Fruit fly (Drosophila melanogaster) whole organism, embryonic: Measurements from ENCODE around the gene scrt.
A peak's percentile ranks its signal among the peaks of the same experiment; 100 is the strongest.

Experiments used
- Abd-B ChIP-seq: fragments of 200-800 bp; sonication (Bioruptor generic); optimal IDR thresholded peaks from 2 replicates; lab custom pipeline; 2018; ENCODE audit warnings: missing biosample characterization, mild to moderate bottlenecking, missing genetic modification characterization, moderate library complexity
- Bteb2 ChIP-seq: fragments of 200-800 bp; sonication (Bioruptor generic); optimal IDR thresholded peaks from 2 replicates; lab custom pipeline; 2016; ENCODE audit warnings: missing biosample characterization, missing genetic modification characterization
- CG11085 ChIP-seq: fragments of 200-800 bp; sonication (Bioruptor generic); IDR thresholded peaks from 2 replicates; pipeline ENCODE4 v1.3.6; 2022; ENCODE audit warnings: missing biosample characterization, missing genetic modification characterization
- CG11695 ChIP-seq: fragments of 200-800 bp; sonication (Bioruptor generic); IDR thresholded peaks from 3 replicates; pipeline ENCODE4 v1.3.6; 2022; ENCODE audit warnings: missing biosample characterization, missing genetic modification characterization
- CG11696 ChIP-seq: fragments of 200-800 bp; sonication (Bioruptor generic); IDR thresholded peaks from 2 replicates; pipeline ENCODE4 v1.3.6; 2022; ENCODE audit warnings: missing biosample characterization, missing genetic modification characterization
- CG12236 ChIP-seq: fragments of 200-800 bp; sonication (Bioruptor generic); optimal IDR thresholded peaks from 2 replicates; lab custom pipeline; 2016; ENCODE audit warnings: missing biosample characterization, missing genetic modification characterization
- CG12942 ChIP-seq: fragments of 200-800 bp; sonication (Bioruptor generic); optimal IDR thresholded peaks from 3 replicates; lab custom pipeline; 2016; ENCODE audit warnings: missing biosample characterization, missing genetic modification characterization
- CG13296 ChIP-seq: fragments of 200-800 bp; sonication (Bioruptor generic); optimal IDR thresholded peaks from 3 replicates; lab custom pipeline; 2018; ENCODE audit warnings: missing biosample characterization, mild to moderate bottlenecking, missing genetic modification characterization
- CG13775 ChIP-seq: fragments of 200-800 bp; sonication (Bioruptor generic); optimal IDR thresholded peaks from 3 replicates; lab custom pipeline; 2017; ENCODE audit warnings: missing biosample characterization, mild to moderate bottlenecking, missing genetic modification characterization
- CG30403 ChIP-seq: fragments of 200-800 bp; sonication (Bioruptor generic); optimal IDR thresholded peaks from 3 replicates; lab custom pipeline; 2016; ENCODE audit warnings: missing biosample characterization, missing genetic modification characterization
- CG3995 ChIP-seq: fragments of 200-800 bp; sonication (Bioruptor generic); optimal IDR thresholded peaks from 3 replicates; lab custom pipeline; 2016; ENCODE audit warnings: missing biosample characterization, missing genetic modification characterization
- CG42726 ChIP-seq: fragments of 200-800 bp; sonication (Bioruptor generic); IDR thresholded peaks from 2 replicates; pipeline ENCODE4 v1.3.6; 2022; ENCODE audit warnings: missing biosample characterization, missing genetic modification characterization; ENCODE audit not compliant: partially characterized antibody
- CG4282 ChIP-seq: fragments of 200-800 bp; sonication (Bioruptor generic); optimal IDR thresholded peaks from 2 replicates; lab custom pipeline; 2016; ENCODE audit warnings: missing biosample characterization, missing genetic modification characterization
- CG4730 ChIP-seq: fragments of 200-800 bp; sonication (Bioruptor generic); IDR thresholded peaks from 2 replicates; pipeline ENCODE4 v1.3.6; 2022; ENCODE audit warnings: missing biosample characterization, missing genetic modification characterization
- CG7556 ChIP-seq: fragments of 200-800 bp; sonication (Bioruptor generic); optimal IDR thresholded peaks from 2 replicates; lab custom pipeline; 2017; ENCODE audit warnings: missing biosample characterization, mild to moderate bottlenecking, missing genetic modification characterization
- CG7928 ChIP-seq: fragments of 200-800 bp; sonication (Bioruptor generic); optimal IDR thresholded peaks from 2 replicates; lab custom pipeline; 2017; ENCODE audit warnings: missing biosample characterization, mild to moderate bottlenecking, missing genetic modification characterization
- CoRest ChIP-seq: fragments of 200-800 bp; sonication (Bioruptor generic); optimal IDR thresholded peaks from 3 replicates; lab custom pipeline; 2018; ENCODE audit warnings: missing biosample characterization, mild to moderate bottlenecking, missing genetic modification characterization, moderate library complexity
- D19B ChIP-seq: fragments of 200-800 bp; sonication (Bioruptor generic); optimal IDR thresholded peaks from 2 replicates; lab custom pipeline; 2017; ENCODE audit warnings: missing biosample characterization, mild to moderate bottlenecking, missing genetic modification characterization
- Drgx ChIP-seq: fragments of 200-800 bp; sonication (Bioruptor generic); IDR thresholded peaks from 2 replicates; pipeline ENCODE4 v1.3.6; 2022; ENCODE audit warnings: missing biosample characterization, missing genetic modification characterization
- Jarid2 ChIP-seq: fragments of 200-800 bp; sonication (Bioruptor generic); optimal IDR thresholded peaks from 3 replicates; lab custom pipeline; 2017; ENCODE audit warnings: mild to moderate bottlenecking, missing biosample characterization, missing genetic modification reagents, missing genetic modification characterization
- Lhr ChIP-seq: fragments of 200-800 bp; sonication (Bioruptor generic); optimal IDR thresholded peaks from 3 replicates; lab custom pipeline; 2017; ENCODE audit warnings: mild to moderate bottlenecking, missing biosample characterization, missing genetic modification reagents, missing genetic modification characterization
- NfI ChIP-seq: fragments of 200-800 bp; sonication (Bioruptor generic); optimal IDR thresholded peaks from 3 replicates; lab custom pipeline; 2018; ENCODE audit warnings: missing biosample characterization, mild to moderate bottlenecking, missing genetic modification characterization, moderate library complexity
- ab ChIP-seq: fragments of 200-800 bp; sonication (Bioruptor generic); optimal IDR thresholded peaks from 2 replicates; lab custom pipeline; 2016; ENCODE audit warnings: missing biosample characterization, missing genetic modification characterization
- ara ChIP-seq: fragments of 200-800 bp; sonication (Bioruptor generic); IDR thresholded peaks from 2 replicates; pipeline ENCODE4 v1.3.6; 2022; ENCODE audit warnings: missing biosample characterization, missing genetic modification characterization
- disco-r ChIP-seq: fragments of 200-800 bp; sonication (Bioruptor generic); optimal IDR thresholded peaks from 2 replicates; lab custom pipeline; 2016; ENCODE audit warnings: missing biosample characterization, missing genetic modification characterization
- dmrt99B ChIP-seq: fragments of 200-800 bp; sonication (Bioruptor generic); optimal IDR thresholded peaks from 2 replicates; lab custom pipeline; 2018; ENCODE audit warnings: missing biosample characterization, mild to moderate bottlenecking, missing genetic modification characterization, moderate library complexity
- esg ChIP-seq: fragments of 200-800 bp; sonication (Bioruptor generic); conservative IDR thresholded peaks from 2 replicates; pipeline ENCODE4 v1.3.6; 2022; ENCODE audit warnings: missing biosample characterization, missing genetic modification characterization
- eve ChIP-seq, 2 experiments: fragments of >200 bp; optimal IDR thresholded peaks; 2 replicates each; lab custom pipeline; 2017; ENCODE audit warnings: missing biosample characterization in 2 of 2, missing genetic modification characterization in 2 of 2
- ewg ChIP-seq: fragments of 200-800 bp; sonication (Bioruptor generic); optimal IDR thresholded peaks from 3 replicates; lab custom pipeline; 2017; ENCODE audit warnings: mild to moderate bottlenecking, missing biosample characterization, missing genetic modification reagents, missing genetic modification characterization
- fu2 ChIP-seq: fragments of 200-800 bp; sonication (Bioruptor generic); optimal IDR thresholded peaks from 2 replicates; lab custom pipeline; 2016; ENCODE audit warnings: missing biosample characterization, missing genetic modification characterization
- gsb-n ChIP-seq: fragments of 200-800 bp; sonication (Bioruptor generic); optimal IDR thresholded peaks from 3 replicates; lab custom pipeline; 2018; ENCODE audit warnings: missing biosample characterization, mild to moderate bottlenecking, missing genetic modification characterization
- her ChIP-seq: fragments of 200-800 bp; sonication (Bioruptor generic); optimal IDR thresholded peaks from 2 replicates; lab custom pipeline; 2016; ENCODE audit warnings: missing biosample characterization, missing genetic modification characterization
- hkb ChIP-seq, 2 experiments: fragments of 200-800 bp in 1 of 2; fragments of >200 bp in 1 of 2; sonication (Bioruptor generic) in 1 of 2; IDR thresholded peaks in 1 of 2; optimal IDR thresholded peaks in 1 of 2; 2 replicates each; pipeline versions ENCODE4 v1.3.6 to Lab custom; 2017 to 2022; ENCODE audit warnings: missing biosample characterization in 1 of 2, missing genetic modification characterization in 1 of 2
- inv ChIP-seq: fragments of 200-800 bp; sonication (Bioruptor generic); IDR thresholded peaks from 2 replicates; pipeline ENCODE4 v1.3.6; 2022; ENCODE audit warnings: missing biosample characterization, missing genetic modification characterization; ENCODE audit not compliant: partially characterized antibody
- kah ChIP-seq: fragments of 200-800 bp; sonication (Bioruptor generic); optimal IDR thresholded peaks from 2 replicates; lab custom pipeline; 2018; ENCODE audit warnings: missing biosample characterization, mild to moderate bottlenecking, missing genetic modification characterization
- knrl ChIP-seq: fragments of 200-800 bp; sonication (Bioruptor generic); IDR thresholded peaks from 3 replicates; pipeline ENCODE4 v1.3.6; 2022; ENCODE audit warnings: missing biosample characterization, missing genetic modification characterization; ENCODE audit not compliant: partially characterized antibody
- lbe ChIP-seq: fragments of 200-800 bp; sonication (Bioruptor generic); optimal IDR thresholded peaks from 2 replicates; lab custom pipeline; 2016; ENCODE audit warnings: missing biosample characterization, mild to moderate bottlenecking, missing genetic modification characterization
- luna ChIP-seq: fragments of 200-800 bp; sonication (Bioruptor generic); optimal IDR thresholded peaks from 2 replicates; lab custom pipeline; 2016; ENCODE audit warnings: missing biosample characterization, missing genetic modification characterization
- pan ChIP-seq, 4 experiments: fragments of >200 bp in 3 of 4; fragments of 200-800 bp in 1 of 4; sonication (Bioruptor generic) in 1 of 4; optimal IDR thresholded peaks in 3 of 4; IDR thresholded peaks in 1 of 4; 2 replicates each; pipeline versions ENCODE4 v1.3.6 to Lab custom; 2017 to 2022; ENCODE audit warnings: missing biosample characterization in 2 of 4, missing genetic modification characterization in 2 of 4, mixed read lengths in 1 of 4
- pho ChIP-seq: fragments of 200-800 bp; sonication (Bioruptor generic); optimal IDR thresholded peaks from 2 replicates; lab custom pipeline; 2016; ENCODE audit warnings: missing biosample characterization, missing genetic modification characterization
- row ChIP-seq: fragments of 200-800 bp; sonication (Bioruptor generic); IDR thresholded peaks from 3 replicates; pipeline ENCODE4 v1.3.6; 2022; ENCODE audit warnings: missing biosample characterization, missing genetic modification characterization
- salm ChIP-seq: fragments of 200-800 bp; sonication (Bioruptor generic); optimal IDR thresholded peaks from 2 replicates; lab custom pipeline; 2018; ENCODE audit warnings: missing biosample characterization, mild to moderate bottlenecking, missing genetic modification characterization
- scrt ChIP-seq: fragments of 200-800 bp; sonication (Bioruptor generic); optimal IDR thresholded peaks from 2 replicates; lab custom pipeline; 2018; ENCODE audit warnings: missing biosample characterization, mild to moderate bottlenecking, missing genetic modification characterization, moderate library complexity
- sd ChIP-seq: fragments of 200-800 bp; sonication (Bioruptor generic); optimal IDR thresholded peaks from 3 replicates; lab custom pipeline; 2018; ENCODE audit warnings: missing biosample characterization, mild to moderate bottlenecking, missing genetic modification characterization, moderate library complexity
- sisA ChIP-seq: fragments of 200-800 bp; sonication (Bioruptor generic); IDR thresholded peaks from 2 replicates; pipeline ENCODE4 v1.3.6; 2022; ENCODE audit warnings: missing biosample characterization, missing genetic modification characterization
- sr ChIP-seq: fragments of 200-800 bp; sonication (Bioruptor generic); IDR thresholded peaks from 3 replicates; pipeline ENCODE4 v1.3.6; 2022; ENCODE audit warnings: missing biosample characterization, missing genetic modification characterization
- toy ChIP-seq: fragments of 200-800 bp; sonication (Bioruptor generic); IDR thresholded peaks from 2 replicates; pipeline ENCODE4 v1.3.6; 2022; ENCODE audit warnings: missing biosample characterization, missing genetic modification characterization
- unpg ChIP-seq: fragments of 200-800 bp; sonication (Bioruptor generic); optimal IDR thresholded peaks from 3 replicates; lab custom pipeline; 2018; ENCODE audit warnings: missing biosample characterization, mild to moderate bottlenecking, missing genetic modification characterization, moderate library complexity
- wek ChIP-seq: fragments of 200-800 bp; sonication (Bioruptor generic); optimal IDR thresholded peaks from 3 replicates; lab custom pipeline; 2018; ENCODE audit warnings: missing biosample characterization, mild to moderate bottlenecking, missing genetic modification characterization, moderate library complexity

Gene scrt

DNA sequence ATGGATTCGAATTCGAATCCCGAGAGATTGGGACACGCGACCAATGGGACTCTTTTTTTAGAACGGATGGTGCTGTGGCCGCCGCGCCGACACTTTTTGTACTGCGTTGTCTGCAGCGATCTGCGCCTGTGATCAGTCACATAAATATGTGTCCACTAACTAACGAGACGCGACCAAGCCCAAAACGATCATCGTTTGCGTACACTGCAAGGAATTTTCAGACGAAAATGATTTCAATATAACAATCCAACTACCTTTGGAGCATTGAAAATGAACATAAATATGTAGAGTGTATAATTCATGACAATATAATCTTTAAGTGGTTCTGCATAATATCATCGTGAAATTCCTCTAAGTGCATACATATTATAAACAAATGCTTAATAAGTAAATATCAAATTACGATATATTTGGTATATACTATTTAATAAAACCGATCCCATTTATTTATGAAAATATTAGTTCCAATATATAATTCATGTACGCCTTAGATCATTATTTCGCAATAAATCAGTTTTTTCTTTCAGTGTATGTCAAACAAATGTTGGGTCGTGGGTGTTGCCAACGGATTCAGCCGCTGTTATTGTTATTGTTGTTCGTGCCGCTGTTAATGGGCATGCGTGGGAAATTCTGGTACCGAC is 48.0 kb upstream of the scrt start, which contains the start of gene Eip63F-1 (continued):
- TF ChIP-seq Bteb2 (GFP tag; lab: Kevin White, UChicago) = peak; percentile 31
- peak; percentile 70 for TF ChIP-seq CG13296 (GFP tag; lab: Kevin White, UChicago)
- TF ChIP-seq NfI (GFP tag; lab: Kevin White, UChicago) = peak; percentile 63
- peak; percentile 36 for TF ChIP-seq sd (tag; lab: Kevin White, UChicago)
- TF ChIP-seq wek = no peak
- no peak for TF ChIP-seq CG4730 (GFP tag; lab: Robert Waterston, UW)
- no peak for TF ChIP-seq toy (GFP tag; lab: Robert Waterston, UW)
- no peak for TF ChIP-seq eve (GFP tag; optimal IDR thresholded peaks at IDR 0.05; lab: Kevin White, UChicago)
- peak; percentile 71 for TF ChIP-seq dmrt99B (tag; lab: Kevin White, UChicago)
- TF ChIP-seq CoRest (tag; lab: Kevin White, UChicago) = peak; percentile 83
- TF ChIP-seq ab (GFP tag; lab: Kevin White, UChicago) = no peak
- TF ChIP-seq CG3995 (GFP tag; lab: Kevin White, UChicago) = peak; percentile 14
- peak; percentile 8 for TF ChIP-seq gsb-n (tag; lab: Kevin White, UChicago)
- TF ChIP-seq CG4282 (GFP tag; lab: Kevin White, UChicago) = no peak
- TF ChIP-seq CG12942 (GFP tag; lab: Kevin White, UChicago) = peak; percentile 42
- TF ChIP-seq CG30403 (GFP tag; lab: Kevin White, UChicago) = peak; percentile 75
- TF ChIP-seq pho (GFP tag; lab: Kevin White, UChicago) = no peak
- no peak for TF ChIP-seq Lhr
- peak; percentile 45 for TF ChIP-seq Abd-B (GFP tag; lab: Kevin White, UChicago)
- peak; percentile 81 for TF ChIP-seq scrt
- no peak for TF ChIP-seq hkb (optimal IDR thresholded peaks at IDR 0.05; lab: Kevin White, UChicago)
- TF ChIP-seq hkb (GFP tag; IDR thresholded peaks at IDR 0.05; lab: Robert Waterston, UW) = 0 out of 2 replicates have a peak, but pooled peaks have one; percentile 9
- TF ChIP-seq CG42726 = no peak
- no peak for TF ChIP-seq her
- peak; percentile 40; the same call in 2 of the 3 replicates for TF ChIP-seq CG11695
- TF ChIP-seq esg (GFP tag; lab: Robert Waterston, UW) = peak; percentile 54
- TF ChIP-seq Drgx (GFP tag; lab: Robert Waterston, UW) = peak; percentile 48; the same call in 1 of the 2 replicates
- TF ChIP-seq kah (GFP tag; lab: Kevin White, UChicago) = peak; percentile 53
- TF ChIP-seq CG7928 (GFP tag; lab: Kevin White, UChicago) = no peak
- TF ChIP-seq knrl (GFP tag; lab: Robert Waterston, UW) = no peak
- peak; percentile 68 for TF ChIP-seq CG7556 (GFP tag; lab: Kevin White, UChicago)
- peak; percentile 32 for TF ChIP-seq ewg (GFP tag; lab: Kevin White, UChicago)
- no peak for TF ChIP-seq CG12236 (GFP tag; lab: Kevin White, UChicago)
- TF ChIP-seq inv (GFP tag; lab: Robert Waterston, UW) = no peak
- peak; percentile 66 for TF ChIP-seq row (GFP tag; lab: Robert Waterston, UW)
- TF ChIP-seq Jarid2 (GFP tag; lab: Kevin White, UChicago) = peak; percentile 60
- peak; percentile 76 for TF ChIP-seq sr (GFP tag; lab: Robert Waterston, UW)
- TF ChIP-seq CG11696 (GFP tag; lab: Robert Waterston, UW) = peak; percentile 38; the same call in 1 of the 2 replicates
- no peak for TF ChIP-seq pan (optimal IDR thresholded peaks at IDR 0.05; lab: Kevin White, UChicago)
- TF ChIP-seq pan (GFP tag; optimal IDR thresholded peaks at IDR 0.05 in 1 of 2, IDR thresholded peaks at IDR 0.05 in 1 of 2) = peak in 1 of 2 experiments; percentile 60
- TF ChIP-seq D19B (GFP tag; lab: Kevin White, UChicago) = peak; percentile 38
- TF ChIP-seq ara (GFP tag; lab: Robert Waterston, UW) = no peak
- TF ChIP-seq fu2 = no peak
- TF ChIP-seq salm (tag; lab: Kevin White, UChicago) = peak; percentile 32
- TF ChIP-seq lbe (GFP tag; lab: Kevin White, UChicago) = no peak
- TF ChIP-seq luna = no peak
- peak; percentile 64 for TF ChIP-seq unpg (GFP tag; lab: Kevin White, UChicago)
- TF ChIP-seq sisA (GFP tag; lab: Robert Waterston, UW) = peak; percentile 56
- no peak for TF ChIP-seq CG11085
- TF ChIP-seq CG13775 (GFP tag; lab: Kevin White, UChicago) = peak; percentile 55
- no peak for TF ChIP-seq disco-r (GFP tag; lab: Kevin White, UChicago)
